Worm (Caenorhabditis elegans): ENCODE data around the gene egl-43.

egl-43 gene

ce11 chrII:9931012-9931411 lies 24.0 kb upstream of the egl-43 start (continued):
- TF ChIP-seq egl-13 (tag; optimal IDR thresholded peaks at IDR 0.05) (no peak), ztf-11 (tag; optimal IDR thresholded peaks at IDR 0.05) (peak in 1 of 2 experiments; percentile 65), lin-35 (GFP tag; optimal IDR thresholded peaks at IDR 0.05) (peak; percentile 33 to 41), fkh-4 (tag; optimal IDR thresholded peaks at IDR 0.05; ENCODE audit: borderline replicate concordance) (no peak), dsc-1 (tag; optimal IDR thresholded peaks at IDR 0.05) (peak; percentile 35), lin-39 (tag; optimal IDR thresholded peaks at IDR 0.05) (no peak)

ce11 chrII:9931476-9931875 lies 23.5 kb upstream of the egl-43 start, which contains the start of gene pho-11:
Gene pho-11 (plus strand): TSS chrII:9931849.
- TF ChIP-seq elt-2 (tag; optimal IDR thresholded peaks at IDR 0.05) (peak; percentile 64), xbp-1 (tag; optimal IDR thresholded peaks at IDR 0.05) (no peak), zag-1 (tag; optimal IDR thresholded peaks at IDR 0.05) (no peak), dpl-1 (GFP tag; optimal IDR thresholded peaks at IDR 0.05) (no peak), aha-1 (tag; optimal IDR thresholded peaks at IDR 0.05) (no peak), ztf-11 (tag; optimal IDR thresholded peaks at IDR 0.05) (no peak), ceh-88 (GFP tag; IDR thresholded peaks at IDR 0.05) (no peak), egl-27 (tag; optimal IDR thresholded peaks at IDR 0.05) (no peak)

- TF ChIP-seq fkh-8 (tag; optimal IDR thresholded peaks at IDR 0.05) (no peak), lin-13 (GFP tag; optimal IDR thresholded peaks at IDR 0.05) (no peak), snu-23 (GFP tag; optimal IDR thresholded peaks at IDR 0.05) (peak; percentile 48), nhr-85 (tag) (peak; percentile 74), lin-35 (GFP tag; optimal IDR thresholded peaks at IDR 0.05) (peak in 1 of 2 experiments; percentile 1), dpl-1 (GFP tag; optimal IDR thresholded peaks at IDR 0.05) (peak in 1 of 3 experiments; percentile 4), alr-1 (tag; optimal IDR thresholded peaks at IDR 0.05; ENCODE audit: borderline replicate concordance) (no peak), ztf-11 (tag; optimal IDR thresholded peaks at IDR 0.05) (no peak), lin-14 (GFP tag; optimal IDR thresholded peaks at IDR 0.05) (no peak), lin-39 (tag; optimal IDR thresholded peaks at IDR 0.05) (no peak), nhr-11 (tag; optimal IDR thresholded peaks at IDR 0.05) (no peak), grh-1 (GFP tag; IDR thresholded peaks at IDR 0.05) (no peak), pqm-1 (tag; optimal IDR thresholded peaks at IDR 0.05) (no peak), zag-1 (tag; optimal IDR thresholded peaks at IDR 0.05) (no peak), tlp-1 (tag; optimal IDR thresholded peaks at IDR 0.05) (no peak), nhr-20 (tag; optimal IDR thresholded peaks at IDR 0.05) (peak; percentile 14), rnt-1 (tag; optimal IDR thresholded peaks at IDR 0.05) (peak; percentile 54), ces-1 (GFP tag; optimal IDR thresholded peaks at IDR 0.05) (no peak), nhr-47 (tag; optimal IDR thresholded peaks at IDR 0.05) (peak; percentile 48), unc-130 (tag; optimal IDR thresholded peaks at IDR 0.05) (no peak), hlh-17 (GFP tag; optimal IDR thresholded peaks at IDR 0.05; ENCODE audit: borderline replicate concordance) (peak; percentile 24), efl-1 (optimal IDR thresholded peaks at IDR 0.05) (no peak), efl-1 (GFP tag; optimal IDR thresholded peaks at IDR 0.05 in 1 of 2) (peak in 1 of 2 experiments; percentile 88), C04F5.9 (tag; optimal IDR thresholded peaks at IDR 0.05) (no peak), unc-62 (GFP tag; optimal IDR thresholded peaks at IDR 0.05) (no peak), tbx-2 (tag; optimal IDR thresholded peaks at IDR 0.05) (no peak), mab-9 (GFP tag; IDR thresholded peaks at IDR 0.05) (no peak), C34B4.2 (tag; optimal IDR thresholded peaks at IDR 0.05) (no peak), unc-98 (GFP tag; IDR thresholded peaks at IDR 0.05) (no peak), pag-3 (tag; optimal IDR thresholded peaks at IDR 0.05; ENCODE audit: borderline replicate concordance, insufficient read depth) (no peak), lir-3 (tag; optimal IDR thresholded peaks at IDR 0.05; ENCODE audit: poor library complexity) (no peak), nhr-71 (tag; optimal IDR thresholded peaks at IDR 0.05) (peak; percentile 42), nhr-84 (tag; optimal IDR thresholded peaks at IDR 0.05) (no peak), aly-2 (tag; optimal IDR thresholded peaks at IDR 0.05) (peak; percentile 59), fkh-10 (GFP tag; optimal IDR thresholded peaks at IDR 0.05) (no peak), ama-1 (optimal IDR thresholded peaks at IDR 0.05) (peak; percentile 77), sup-37 (GFP tag; optimal IDR thresholded peaks at IDR 0.05) (no peak), mdl-1 (tag; optimal IDR thresholded peaks at IDR 0.05) (no peak), hpl-2 (GFP tag; optimal IDR thresholded peaks at IDR 0.05) (no peak), vab-15 (tag; optimal IDR thresholded peaks at IDR 0.05) (no peak)
Observed at ce11 chrII:9933947-9934383, 21.0 kb upstream of the egl-43 start.
